Fruit fly (Drosophila melanogaster) whole organism, adult: Measurements from ENCODE around the gene CG46463.

Source experiments
- CG11617 ChIP-seq: fragments of 200-800 bp; sonication (Bioruptor generic); optimal IDR thresholded peaks from 2 replicates; lab custom pipeline; 2017; ENCODE audit warnings: mild to moderate bottlenecking, missing biosample characterization, missing genetic modification reagents, missing genetic modification characterization
- CG12768 ChIP-seq: fragments of 200-800 bp; sonication (Bioruptor generic); optimal IDR thresholded peaks from 2 replicates; lab custom pipeline; 2017; ENCODE audit warnings: missing biosample characterization, missing genetic modification characterization, mild to moderate bottlenecking, moderate library complexity, missing genetic modification reagents
- CG14711 ChIP-seq: fragments of 200-800 bp; sonication (Bioruptor generic); optimal IDR thresholded peaks from 2 replicates; lab custom pipeline; 2018; ENCODE audit warnings: missing biosample characterization, mild to moderate bottlenecking, missing genetic modification characterization, moderate library complexity
- CG1620 ChIP-seq: fragments of 200-800 bp; sonication (Bioruptor generic); optimal IDR thresholded peaks from 2 replicates; lab custom pipeline; 2016; ENCODE audit warnings: missing biosample characterization, missing genetic modification characterization
- CG33017 ChIP-seq: fragments of 200-800 bp; sonication (Bioruptor generic); optimal IDR thresholded peaks from 2 replicates; lab custom pipeline; 2018; ENCODE audit warnings: missing biosample characterization, mild to moderate bottlenecking, missing genetic modification characterization, moderate library complexity
- CG5204 ChIP-seq: fragments of 200-800 bp; sonication (Bioruptor generic); optimal IDR thresholded peaks from 2 replicates; lab custom pipeline; 2016; ENCODE audit warnings: missing biosample characterization, missing genetic modification characterization
- CG7045 ChIP-seq: fragments of 200-800 bp; sonication (Bioruptor generic); optimal IDR thresholded peaks from 2 replicates; lab custom pipeline; 2017; ENCODE audit warnings: missing biosample characterization, mild to moderate bottlenecking, missing genetic modification characterization
- CG7101 ChIP-seq: fragments of 200-800 bp; sonication (Bioruptor generic); optimal IDR thresholded peaks from 2 replicates; lab custom pipeline; 2018; ENCODE audit warnings: missing biosample characterization, mild to moderate bottlenecking, missing genetic modification characterization, moderate library complexity
- Clk ChIP-seq: fragments of 200-800 bp; sonication (Bioruptor generic); optimal IDR thresholded peaks from 2 replicates; lab custom pipeline; 2017; ENCODE audit warnings: missing biosample characterization, missing genetic modification characterization
- Crg-1 ChIP-seq: fragments of 200-800 bp; sonication (Bioruptor generic); optimal IDR thresholded peaks from 2 replicates; lab custom pipeline; 2016; ENCODE audit warnings: missing biosample characterization, missing genetic modification characterization
- Hr96 ChIP-seq: fragments of 200-800 bp; sonication (Bioruptor generic); optimal IDR thresholded peaks from 2 replicates; lab custom pipeline; 2016; ENCODE audit warnings: missing biosample characterization, missing genetic modification characterization
- Mnt ChIP-seq: fragments of 200-800 bp; sonication (Bioruptor generic); optimal IDR thresholded peaks from 2 replicates; lab custom pipeline; 2016; ENCODE audit warnings: missing biosample characterization, mild to moderate bottlenecking, missing genetic modification characterization
- bab1 ChIP-seq: fragments of 200-800 bp; sonication (Bioruptor generic); optimal IDR thresholded peaks from 3 replicates; lab custom pipeline; 2019; ENCODE audit warnings: missing biosample characterization, mild to moderate bottlenecking, missing genetic modification characterization, moderate library complexity
- cic ChIP-seq: fragments of 200-800 bp; sonication (Bioruptor generic); optimal IDR thresholded peaks from 2 replicates; lab custom pipeline; 2017; ENCODE audit warnings: missing biosample characterization, mild to moderate bottlenecking, missing genetic modification characterization, moderate library complexity
- cnc ChIP-seq, 2 experiments: fragments of >200 bp; optimal IDR thresholded peaks; 2 replicates each; lab custom pipeline; 2017
- kay ChIP-seq: fragments of 200-800 bp; sonication (Bioruptor generic); peaks from one replicate; lab custom pipeline; 2016; ENCODE audit warnings: missing biosample characterization, missing genetic modification characterization, borderline replicate concordance
- ovo ChIP-seq: fragments of 200-800 bp; sonication (Bioruptor generic); optimal IDR thresholded peaks from 2 replicates; lab custom pipeline; 2016; ENCODE audit warnings: missing biosample characterization, missing genetic modification characterization
- pad ChIP-seq: fragments of 200-800 bp; sonication (Bioruptor generic); optimal IDR thresholded peaks from 3 replicates; lab custom pipeline; 2017; ENCODE audit warnings: missing biosample characterization, missing genetic modification characterization, mild to moderate bottlenecking, moderate library complexity, missing genetic modification reagents
- tj ChIP-seq: fragments of 200-800 bp; sonication (Bioruptor generic); optimal IDR thresholded peaks from 3 replicates; lab custom pipeline; 2017; ENCODE audit warnings: missing biosample characterization, mild to moderate bottlenecking, missing genetic modification characterization, moderate library complexity
- toe ChIP-seq: fragments of 200-800 bp; sonication (Bioruptor generic); optimal IDR thresholded peaks from 2 replicates; lab custom pipeline; 2016; ENCODE audit warnings: missing biosample characterization, missing genetic modification characterization

Gene CG46463

DNA sequence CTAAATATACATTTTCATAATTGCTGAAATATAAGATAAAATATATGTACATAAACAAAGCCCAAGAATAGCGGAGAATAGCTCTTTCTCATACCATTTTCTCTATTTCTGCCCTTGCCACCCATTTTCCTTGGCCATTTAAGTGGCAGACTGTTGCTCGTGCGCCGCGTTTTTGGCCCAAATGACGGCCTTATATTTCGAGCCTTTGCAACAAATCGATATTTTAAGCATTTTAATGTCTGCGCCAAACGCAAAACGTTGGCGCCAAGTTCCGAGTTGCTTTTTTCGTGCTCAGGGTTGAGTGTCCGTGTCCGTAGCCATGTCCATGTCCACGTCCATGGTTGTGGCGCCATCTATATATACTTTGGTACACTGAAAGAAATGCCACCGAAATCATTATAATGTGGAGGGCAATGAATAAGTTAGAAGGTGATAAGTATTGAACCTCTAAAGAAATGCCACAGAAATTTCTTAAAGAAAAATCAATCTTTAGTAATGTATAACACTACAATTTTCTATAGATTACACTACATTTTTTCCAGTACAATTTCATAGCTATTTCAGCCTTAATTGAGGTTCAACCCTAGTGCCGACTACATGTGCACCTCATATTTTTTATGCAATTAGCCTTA lies 31.1 kb downstream of the CG46463 start:
- TF ChIP-seq CG7101 = no peak
- TF ChIP-seq CG33017 (tag; lab: Kevin White, UChicago) = no peak
- no peak for TF ChIP-seq CG11617
- no peak for TF ChIP-seq tj
- TF ChIP-seq Hr96 (GFP tag; lab: Kevin White, UChicago) = no peak
- no peak for TF ChIP-seq bab1
- TF ChIP-seq toe (GFP tag; lab: Kevin White, UChicago) = no peak
- TF ChIP-seq CG14711 (tag; lab: Kevin White, UChicago) = no peak
- no peak for TF ChIP-seq CG5204 (GFP tag; lab: Kevin White, UChicago)
- no peak for TF ChIP-seq cic (GFP tag; lab: Kevin White, UChicago)

DNA sequence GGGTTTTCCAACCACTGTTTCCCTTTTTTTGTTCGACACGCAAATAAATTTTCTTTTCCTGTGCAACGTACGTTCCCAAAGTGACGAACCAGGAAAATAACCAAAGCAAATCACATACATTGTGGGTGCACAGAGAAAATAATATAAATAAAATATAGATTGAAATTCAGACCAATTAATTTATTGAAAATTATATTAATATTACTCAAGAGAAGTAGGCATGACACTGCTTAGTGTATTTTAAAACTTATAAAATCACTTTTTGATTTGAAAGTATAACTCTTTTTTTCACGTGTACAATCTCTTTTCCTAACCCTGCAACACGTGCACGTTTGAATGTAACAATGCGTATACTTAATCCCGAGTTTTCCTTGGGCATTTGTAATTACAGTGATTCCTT lies 35.5 kb downstream of the CG46463 start:
- TF ChIP-seq kay (GFP tag; lab: Kevin White, UChicago) = no peak
- TF ChIP-seq toe (GFP tag; lab: Kevin White, UChicago) = no peak
- TF ChIP-seq CG7101 = no peak
- no peak for TF ChIP-seq CG1620 (GFP tag; lab: Kevin White, UChicago)
- no peak for TF ChIP-seq bab1
- no peak for TF ChIP-seq CG11617
- TF ChIP-seq CG12768 (GFP tag; lab: Kevin White, UChicago) = no peak
- TF ChIP-seq ovo (GFP tag; lab: Kevin White, UChicago) = no peak
- TF ChIP-seq CG7045 (GFP tag; lab: Kevin White, UChicago) = no peak
- TF ChIP-seq CG33017 (tag; lab: Kevin White, UChicago) = no peak
- no peak for TF ChIP-seq Crg-1 (GFP tag; lab: Kevin White, UChicago)
- TF ChIP-seq cic (GFP tag; lab: Kevin White, UChicago) = no peak
- TF ChIP-seq Mnt (GFP tag; lab: Kevin White, UChicago) = no peak
- no peak for TF ChIP-seq pad (GFP tag; lab: Kevin White, UChicago)
- TF ChIP-seq Hr96 (GFP tag; lab: Kevin White, UChicago) = no peak
- no peak for TF ChIP-seq cnc (optimal IDR thresholded peaks at IDR 0.05; lab: Kevin White, UChicago)
- TF ChIP-seq CG14711 (tag; lab: Kevin White, UChicago) = no peak
- TF ChIP-seq CG5204 (GFP tag; lab: Kevin White, UChicago) = no peak
- TF ChIP-seq Clk (GFP tag; lab: Kevin White, UChicago) = no peak
- TF ChIP-seq tj = no peak

- no peak for TF ChIP-seq cnc (optimal IDR thresholded peaks at IDR 0.05; lab: Kevin White, UChicago)
- no peak for TF ChIP-seq toe (GFP tag; lab: Kevin White, UChicago)
- TF ChIP-seq Clk (GFP tag; lab: Kevin White, UChicago) = no peak
- TF ChIP-seq Crg-1 (GFP tag; lab: Kevin White, UChicago) = no peak
- no peak for TF ChIP-seq CG14711 (tag; lab: Kevin White, UChicago)
- TF ChIP-seq Hr96 (GFP tag; lab: Kevin White, UChicago) = no peak
- no peak for TF ChIP-seq CG11617
- TF ChIP-seq bab1 = no peak
- TF ChIP-seq CG12768 (GFP tag; lab: Kevin White, UChicago) = no peak
- no peak for TF ChIP-seq CG33017 (tag; lab: Kevin White, UChicago)
- no peak for TF ChIP-seq Mnt (GFP tag; lab: Kevin White, UChicago)
Observed at dm6 chr3L:3503248-3503647, 42.1 kb downstream of the CG46463 start.

DNA sequence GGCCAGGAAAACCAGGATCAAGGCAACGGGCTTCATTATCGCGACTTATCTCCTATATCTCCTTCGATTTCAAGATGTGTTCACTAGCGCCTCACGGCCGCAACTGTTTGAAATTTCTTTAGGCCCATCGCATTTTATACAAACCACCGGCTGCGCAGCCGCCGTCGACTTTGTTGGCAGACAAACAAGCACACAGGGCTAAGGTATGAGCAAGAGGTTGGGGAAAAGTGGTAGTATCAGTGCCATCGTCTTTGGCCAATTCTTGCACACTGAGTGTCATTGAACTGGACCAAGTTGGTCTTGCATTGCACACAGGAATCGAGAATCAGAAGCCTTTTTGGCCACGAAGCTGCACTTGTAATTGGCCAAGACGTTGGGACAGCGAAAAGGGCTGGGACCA lies 51.5 kb downstream of the CG46463 start, which contains the start of gene ImpE2:
ImpE2 (minus strand) TSS at position 115 of the 400 bp plus-strand sequence.
- no peak for TF ChIP-seq ovo (GFP tag; lab: Kevin White, UChicago)
- TF ChIP-seq CG12768 (GFP tag; lab: Kevin White, UChicago) = no peak
- TF ChIP-seq CG7101 = no peak
- no peak for TF ChIP-seq Hr96 (GFP tag; lab: Kevin White, UChicago)
- TF ChIP-seq CG1620 (GFP tag; lab: Kevin White, UChicago) = no peak

DNA sequence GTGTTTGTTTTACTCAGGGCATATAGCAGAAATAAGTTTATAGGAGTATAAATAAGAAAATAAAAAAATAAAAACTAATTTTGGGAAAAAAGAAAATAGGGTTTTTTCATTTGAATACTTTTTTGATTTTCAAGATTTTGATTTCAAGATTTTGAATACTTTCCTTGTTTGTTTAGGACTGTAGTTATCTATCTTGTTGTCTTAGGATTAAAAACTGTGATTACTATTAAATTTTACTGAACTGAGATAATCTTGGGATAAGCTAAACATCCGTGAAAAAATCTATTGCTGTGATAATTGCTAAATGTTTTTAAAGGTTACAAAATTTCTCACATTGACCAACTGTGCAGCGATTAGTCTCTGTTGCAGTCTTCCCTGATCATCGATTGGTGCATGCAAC lies 51.9 kb downstream of the CG46463 start:
- TF ChIP-seq CG7045 (GFP tag; lab: Kevin White, UChicago) (no peak), Mnt (GFP tag; lab: Kevin White, UChicago) (no peak), toe (GFP tag; lab: Kevin White, UChicago) (no peak), CG1620 (GFP tag; lab: Kevin White, UChicago) (no peak), bab1 (no peak), Crg-1 (GFP tag; lab: Kevin White, UChicago) (no peak), pad (GFP tag; lab: Kevin White, UChicago) (no peak), CG5204 (GFP tag; lab: Kevin White, UChicago) (no peak), cnc (optimal IDR thresholded peaks at IDR 0.05; lab: Kevin White, UChicago) (no peak), CG7101 (no peak), Clk (GFP tag; lab: Kevin White, UChicago) (no peak), CG14711 (tag; lab: Kevin White, UChicago) (no peak), Hr96 (GFP tag; lab: Kevin White, UChicago) (no peak), ovo (GFP tag; lab: Kevin White, UChicago) (no peak), cic (GFP tag; lab: Kevin White, UChicago) (no peak)

- TF ChIP-seq Mnt (GFP tag; lab: Kevin White, UChicago) = no peak
- TF ChIP-seq CG33017 (tag; lab: Kevin White, UChicago) = no peak
- no peak for TF ChIP-seq tj
- TF ChIP-seq cnc (optimal IDR thresholded peaks at IDR 0.05; lab: Kevin White, UChicago) = no peak
- no peak for TF ChIP-seq CG5204 (GFP tag; lab: Kevin White, UChicago)
- no peak for TF ChIP-seq Crg-1 (GFP tag; lab: Kevin White, UChicago)
- no peak for TF ChIP-seq CG1620 (GFP tag; lab: Kevin White, UChicago)
- no peak for TF ChIP-seq bab1
- no peak for TF ChIP-seq CG7101
- TF ChIP-seq pad (GFP tag; lab: Kevin White, UChicago) = no peak
- TF ChIP-seq toe (GFP tag; lab: Kevin White, UChicago) = no peak
- no peak for TF ChIP-seq ovo (GFP tag; lab: Kevin White, UChicago)
- TF ChIP-seq kay (GFP tag; lab: Kevin White, UChicago) = no peak
- no peak for TF ChIP-seq cic (GFP tag; lab: Kevin White, UChicago)
Observed at dm6 chr3L:3514020-3514419, 52.9 kb downstream of the CG46463 start.
